Worm (Caenorhabditis elegans): ENCODE measurements around the gene ZK673.1.
"Not testable (repeated sequence)": the region's sequence is repeated elsewhere in the genome, so short reads cannot be mapped to it uniquely, and the experiment has no call there.

ce11 chrII:10493034-10493433, 50.1 kb downstream of the ZK673.1 start, which contains the start of gene ZK666.8:
- not testable (repeated sequence) for TF ChIP-seq cebp-1 (GFP tag; IDR thresholded peaks at IDR 0.05); cebp-1 (tag; optimal IDR thresholded peaks at IDR 0.05); B0261.1 (tag; optimal IDR thresholded peaks at IDR 0.05); dpl-1 (GFP tag; optimal IDR thresholded peaks at IDR 0.05); nfya-1 (tag; optimal IDR thresholded peaks at IDR 0.05; ENCODE audit: borderline replicate concordance, insufficient read depth); bed-1 (GFP tag; IDR thresholded peaks at IDR 0.05); pha-4 (tag; optimal IDR thresholded peaks at IDR 0.05); aptf-2 (GFP tag; conservative IDR thresholded peaks at IDR 0.05); ceh-27 (GFP tag; optimal IDR thresholded peaks at IDR 0.05); F10E7.11 (tag; optimal IDR thresholded peaks at IDR 0.05); lag-1 (GFP tag; IDR thresholded peaks at IDR 0.05); Y53G8AR.9 (GFP tag; conservative IDR thresholded peaks at IDR 0.05); F39B2.1 (GFP tag; IDR thresholded peaks at IDR 0.05); snpc-4 (GFP tag; optimal IDR thresholded peaks at IDR 0.05); snpc-4 (tag; optimal IDR thresholded peaks at IDR 0.05); hmg-1.2 (GFP tag; IDR thresholded peaks at IDR 0.05)
